Worm (Caenorhabditis elegans) whole organism, young adult: ENCODE measurements around the gene fip-7.
"Not testable (repeated sequence)": the region's sequence is repeated elsewhere in the genome, so short reads cannot be mapped to it uniquely, and the experiment has no call there.

ENCODE experiments used
- F22D6.2 ChIP-seq: sonication (generic microtip); optimal IDR thresholded peaks from 2 replicates; lab custom pipeline; 2016; ENCODE audit warnings: mild to moderate bottlenecking, missing genetic modification characterization, missing compliant biosample characterization
- F57C9.4 ChIP-seq: sonication (generic microtip); optimal IDR thresholded peaks from 2 replicates; lab custom pipeline; 2017; ENCODE audit warnings: mild to moderate bottlenecking, missing genetic modification characterization, missing compliant biosample characterization
- Y79H2A.3 ChIP-seq: fragments of 200-800 bp; sonication (Bioruptor generic); conservative IDR thresholded peaks from 2 replicates; pipeline ENCODE4 v1.3.6; 2022; ENCODE audit warnings: missing genetic modification reagents, missing genetic modification characterization, missing compliant biosample characterization
- aptf-3 ChIP-seq: fragments of 200-800 bp; sonication (Bioruptor generic); IDR thresholded peaks from 2 replicates; pipeline ENCODE4 v1.3.6; 2022; ENCODE audit warnings: missing genetic modification characterization, missing compliant biosample characterization
- attf-6 ChIP-seq: fragments of 200-800 bp; sonication (Bioruptor generic); IDR thresholded peaks from 2 replicates; pipeline ENCODE4 v1.3.6; 2022; ENCODE audit warnings: missing genetic modification reagents, missing genetic modification characterization, missing compliant biosample characterization
- bed-1 ChIP-seq: fragments of 200-800 bp; sonication (Bioruptor generic); IDR thresholded peaks from 2 replicates; pipeline ENCODE4 v1.3.6; 2022; ENCODE audit warnings: missing genetic modification reagents, missing genetic modification characterization, missing compliant biosample characterization
- cebp-1 ChIP-seq, 2 experiments: fragments of 200-800 bp in 1 of 2; sonication (Bioruptor generic) in 1 of 2; sonication (generic microtip) in 1 of 2; IDR thresholded peaks in 1 of 2; optimal IDR thresholded peaks in 1 of 2; 2 replicates each; pipeline versions ENCODE4 v1.3.6 to Lab custom; 2017 to 2022; ENCODE audit warnings: missing compliant biosample characterization in 2 of 2, missing genetic modification characterization in 2 of 2, mild to moderate bottlenecking in 1 of 2, missing genetic modification reagents in 1 of 2, moderate library complexity in 1 of 2
- ceh-58 ChIP-seq: fragments of 200-800 bp; sonication (Bioruptor generic); IDR thresholded peaks from 2 replicates; pipeline ENCODE4 v1.3.6; 2022; ENCODE audit warnings: missing genetic modification characterization, missing compliant biosample characterization
- egrh-3 ChIP-seq: fragments of 200-800 bp; sonication (Bioruptor generic); IDR thresholded peaks from 2 replicates; pipeline ENCODE4 v1.3.6; 2022; ENCODE audit warnings: missing genetic modification reagents, missing genetic modification characterization, missing compliant biosample characterization
- hmg-1.2 ChIP-seq: fragments of 200-800 bp; sonication (Bioruptor generic); IDR thresholded peaks from 2 replicates; pipeline ENCODE4 v1.3.6; 2022; ENCODE audit warnings: missing genetic modification reagents, missing genetic modification characterization, missing compliant biosample characterization
- hsf-1 ChIP-seq: fragments of 200-800 bp; sonication (Bioruptor generic); IDR thresholded peaks from 2 replicates; pipeline ENCODE4 v1.3.6; 2022; ENCODE audit warnings: missing genetic modification reagents, missing genetic modification characterization, missing compliant biosample characterization
- let-526 ChIP-seq: fragments of 200-800 bp; sonication (Bioruptor generic); IDR thresholded peaks from 2 replicates; pipeline ENCODE4 v1.3.6; 2022; ENCODE audit warnings: missing genetic modification reagents, missing genetic modification characterization, missing compliant biosample characterization
- lsy-27 ChIP-seq: sonication (generic microtip); optimal IDR thresholded peaks from 2 replicates; lab custom pipeline; 2017; ENCODE audit warnings: missing genetic modification characterization, mild to moderate bottlenecking, missing compliant biosample characterization, antibody characterized with exemption, missing genotype, borderline replicate concordance; ENCODE audit not compliant: insufficient read depth
- madf-3 ChIP-seq: fragments of 200-800 bp; sonication (Bioruptor generic); IDR thresholded peaks from 2 replicates; pipeline ENCODE4 v1.3.6; 2022; ENCODE audit warnings: missing genetic modification reagents, missing genetic modification characterization, missing compliant biosample characterization
- madf-6 ChIP-seq: fragments of 200-800 bp; sonication (Bioruptor generic); IDR thresholded peaks from 2 replicates; pipeline ENCODE4 v1.3.6; 2022; ENCODE audit warnings: missing genetic modification reagents, missing genetic modification characterization, missing compliant biosample characterization
- madf-8 ChIP-seq: fragments of 200-800 bp; sonication (Bioruptor generic); conservative IDR thresholded peaks from 2 replicates; pipeline ENCODE4 v1.3.6; 2022; ENCODE audit warnings: missing genetic modification reagents, missing genetic modification characterization, missing compliant biosample characterization
- nhr-90 ChIP-seq: sonication (generic microtip); optimal IDR thresholded peaks from 2 replicates; lab custom pipeline; 2016; ENCODE audit warnings: missing genotype, mild to moderate bottlenecking, missing genetic modification characterization, missing compliant biosample characterization
- rpc-1 ChIP-seq, 2 experiments: fragments of 150-350 bp in 1 of 2; sonication (generic microtip) in 1 of 2; optimal IDR thresholded peaks; 2 replicates each; lab custom pipeline; 2014 to 2018; ENCODE audit warnings: missing biosample characterization in 1 of 2, missing genetic modification characterization in 1 of 2, missing genetic modification reagents in 1 of 2, missing genotype in 1 of 2
- snpc-1.1 ChIP-seq: sonication (generic microtip); optimal IDR thresholded peaks from 2 replicates; lab custom pipeline; 2017; ENCODE audit warnings: missing genetic modification characterization, mild to moderate bottlenecking, missing compliant biosample characterization, antibody characterized with exemption, moderate library complexity, missing genotype, missing genetic modification reagents; ENCODE audit not compliant: insufficient read depth
- snpc-1.3 ChIP-seq: sonication (generic microtip); optimal IDR thresholded peaks from 2 replicates; lab custom pipeline; 2017; ENCODE audit warnings: missing genetic modification characterization, mild to moderate bottlenecking, missing compliant biosample characterization, antibody characterized with exemption, moderate library complexity, missing genotype, missing genetic modification reagents; ENCODE audit not compliant: insufficient read depth
- snpc-4 ChIP-seq, 5 experiments: fragments of 150-350 bp in 1 of 5; sonication (generic microtip) in 4 of 5; optimal IDR thresholded peaks; 2 replicates each; lab custom pipeline; 2014 to 2018; ENCODE audit warnings: missing genetic modification characterization in 5 of 5, missing biosample characterization in 3 of 5, antibody characterized with exemption in 2 of 5, mild to moderate bottlenecking in 2 of 5, missing compliant biosample characterization in 2 of 5, missing genotype in 2 of 5, moderate library complexity in 2 of 5, missing genetic modification reagents in 1 of 5
- somi-1 ChIP-seq: fragments of 200-800 bp; sonication (Bioruptor generic); optimal IDR thresholded peaks from 2 replicates; lab custom pipeline; 2018; ENCODE audit warnings: mild to moderate bottlenecking, missing genetic modification characterization, missing compliant biosample characterization
- tbp1 ChIP-seq: fragments of 200-800 bp; sonication (Bioruptor generic); optimal IDR thresholded peaks from 2 replicates; lab custom pipeline; 2018; ENCODE audit warnings: mild to moderate bottlenecking, missing genetic modification characterization, missing compliant biosample characterization
- zfh-2 ChIP-seq: fragments of 200-800 bp; sonication (Bioruptor generic); conservative IDR thresholded peaks from 2 replicates; pipeline ENCODE4 v1.3.6; 2022; ENCODE audit warnings: missing genetic modification reagents, missing genetic modification characterization, missing compliant biosample characterization
- ztf-18 ChIP-seq: sonication (generic microtip); optimal IDR thresholded peaks from 2 replicates; lab custom pipeline; 2016; ENCODE audit warnings: missing genotype, mild to moderate bottlenecking, missing genetic modification characterization, missing compliant biosample characterization

The fip-7 gene

DNA sequence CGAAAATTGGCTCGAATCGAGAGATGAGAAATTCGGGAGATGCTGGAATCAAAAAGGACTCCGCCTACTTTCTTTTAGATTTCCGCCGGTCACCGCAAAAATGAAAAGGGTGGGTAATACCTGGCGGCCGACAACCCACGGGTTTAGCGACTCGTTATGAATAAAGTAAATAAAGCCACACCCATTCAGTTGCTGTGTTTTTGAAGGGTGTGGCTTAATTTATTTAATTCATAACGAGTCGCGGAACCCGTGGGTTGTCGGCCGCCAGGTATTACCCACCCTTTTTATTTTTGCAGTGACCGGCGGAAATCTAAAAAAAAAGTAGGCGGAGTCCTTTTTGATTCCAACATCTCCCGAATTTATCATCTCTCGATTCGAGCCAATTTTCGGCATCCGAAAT lies 33.1 kb upstream of the fip-7 start (continued):
- TF ChIP-seq hmg-1.2 (peak; percentile 44; the same call in 1 of the 2 replicates), tbp1 (peak; percentile 36), snpc-1.1 (peak; percentile 79), madf-3 (peak; percentile 42; the same call in 1 of the 2 replicates)

DNA sequence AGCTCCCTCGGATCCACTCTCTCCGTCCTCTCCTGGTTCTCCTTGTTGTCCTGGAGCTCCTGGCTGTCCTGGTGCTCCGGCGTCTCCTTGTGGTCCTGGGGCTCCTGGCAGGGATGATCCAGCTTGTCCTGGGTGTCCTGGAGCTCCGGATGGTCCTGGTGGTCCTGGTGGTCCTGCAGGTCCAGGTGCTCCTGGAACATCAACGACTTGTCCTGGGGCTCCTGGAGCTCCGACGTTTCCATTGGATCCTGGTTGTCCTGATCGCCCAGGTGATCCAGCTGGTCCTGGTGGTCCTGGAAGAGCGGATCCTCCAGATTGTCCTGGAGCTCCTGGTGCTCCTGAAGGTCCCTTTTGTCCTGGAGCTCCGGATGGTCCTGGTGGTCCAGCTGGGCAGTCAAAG lies 24.4 kb upstream of the fip-7 start:
- TF ChIP-seq madf-6 (GFP tag; lab: Robert Waterston, UW) (no peak), madf-3 (no peak), ceh-58 (no peak), snpc-1.3 (tag; lab: Kevin White, UChicago) (no peak), bed-1 (GFP tag; lab: Robert Waterston, UW) (no peak), rpc-1 (optimal IDR thresholded peaks at IDR 0.05; lab: Kevin White, UChicago) (no peak), rpc-1 (tag; optimal IDR thresholded peaks at IDR 0.05; lab: Kevin White, UChicago) (no peak), F57C9.4 (tag; lab: Kevin White, UChicago) (no peak), madf-8 (GFP tag; lab: Robert Waterston, UW) (no peak), zfh-2 (peak; percentile 87; the same call in 1 of the 2 replicates), lsy-27 (tag; lab: Kevin White, UChicago) (no peak), Y79H2A.3 (GFP tag; lab: Robert Waterston, UW) (no peak), somi-1 (GFP tag; lab: Kevin White, UChicago) (no peak), hmg-1.2 (no peak), egrh-3 (GFP tag; lab: Robert Waterston, UW) (peak; percentile 89)
- TF ChIP-seq, all 124 proteins: peak for 2

DNA sequence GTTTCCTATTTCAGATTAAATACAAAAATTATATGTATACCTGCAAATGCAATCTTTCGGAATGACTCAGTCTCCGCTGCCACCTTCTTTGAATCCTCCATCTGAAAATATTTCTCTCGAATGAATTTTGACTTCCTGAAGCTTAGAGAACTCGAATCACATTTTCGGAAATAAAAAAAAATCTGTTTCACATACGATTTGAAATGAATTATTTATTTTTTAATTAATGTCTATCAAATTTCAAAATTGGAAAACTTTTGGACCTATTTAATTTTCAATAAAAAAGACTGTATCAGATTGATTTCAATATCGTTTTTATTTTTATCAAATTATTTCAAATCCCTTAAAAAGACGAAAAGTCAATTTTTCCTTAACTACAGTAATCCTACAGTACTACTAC lies 23.3 kb upstream of the fip-7 start, which contains the start of gene col-137:
TSS of gene col-137 (minus strand) at position 101 of the 400 bp plus-strand sequence.
- no peak for TF ChIP-seq aptf-3 (GFP tag; lab: Robert Waterston, UW)

ce11 chrIV:16610810-16611209 lies 15.2 kb upstream of the fip-7 start:
- TF ChIP-seq attf-6 (peak; percentile 68; the same call in 1 of the 2 replicates), snpc-4 (tag; optimal IDR thresholded peaks at IDR 0.05; lab: Kevin White, UChicago) (peak in 1 of 4 experiments; percentile 35)
- not testable (repeated sequence) for TF ChIP-seq snpc-4 (GFP tag; optimal IDR thresholded peaks at IDR 0.05; lab: Kevin White, UChicago)

DNA sequence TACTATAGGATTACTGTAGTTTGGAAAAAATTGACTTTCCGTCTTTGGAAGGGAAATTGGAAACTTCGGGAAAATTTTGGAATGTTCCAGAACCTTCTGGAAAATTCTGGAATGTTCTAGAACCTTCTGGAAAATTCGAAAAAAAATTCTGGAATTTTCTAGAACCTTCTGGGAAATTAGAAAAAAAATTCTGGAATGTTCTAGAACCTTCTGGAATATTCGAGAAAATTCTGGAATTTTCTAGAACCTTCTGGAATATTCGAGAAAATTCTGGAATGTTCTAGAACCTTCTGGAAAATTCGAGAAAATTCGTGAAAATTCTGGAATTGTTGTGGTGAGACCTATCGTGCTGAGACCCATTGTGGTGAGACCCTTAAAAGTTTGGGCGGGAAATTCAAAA lies 10.9 kb upstream of the fip-7 start:
- peak; percentile 59; the same call in 1 of the 2 replicates for TF ChIP-seq attf-6
- peak; percentile 98 for TF ChIP-seq hsf-1
- TF ChIP-seq Y79H2A.3 (GFP tag; lab: Robert Waterston, UW) = 0 out of 2 replicates have a peak, but pooled peaks have one; percentile 57

DNA sequence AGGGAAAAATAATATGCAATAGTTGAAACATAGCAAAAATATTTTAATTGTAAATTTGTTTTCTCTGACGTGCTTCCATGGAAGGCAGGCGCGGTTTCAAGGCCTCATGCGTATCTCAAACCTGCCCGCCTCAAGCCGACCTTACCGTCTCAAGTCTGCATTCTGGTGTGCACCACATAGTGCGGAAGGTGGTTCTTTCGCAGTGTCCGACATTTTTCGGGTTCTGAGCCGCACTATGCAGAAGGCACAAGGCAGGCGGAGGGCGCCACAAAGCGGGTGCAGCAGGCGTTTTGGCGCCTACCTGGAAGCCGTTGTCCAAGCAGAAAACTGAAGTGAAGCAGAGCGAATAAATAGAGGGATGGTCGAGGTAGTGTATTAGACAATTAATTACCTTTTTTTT lies 3.5 kb upstream of the fip-7 start:
- no peak for TF ChIP-seq let-526
- TF ChIP-seq nhr-90 (tag; lab: Kevin White, UChicago) = no peak
- no peak for TF ChIP-seq ztf-18
- no peak for TF ChIP-seq cebp-1 (GFP tag; IDR thresholded peaks at IDR 0.05; lab: Robert Waterston, UW)
- no peak for TF ChIP-seq cebp-1 (tag; optimal IDR thresholded peaks at IDR 0.05; lab: Kevin White, UChicago)
- TF ChIP-seq F22D6.2 (tag; lab: Kevin White, UChicago) = no peak
- no peak for TF ChIP-seq hmg-1.2
- TF ChIP-seq, all 124 proteins: peak for 0

DNA sequence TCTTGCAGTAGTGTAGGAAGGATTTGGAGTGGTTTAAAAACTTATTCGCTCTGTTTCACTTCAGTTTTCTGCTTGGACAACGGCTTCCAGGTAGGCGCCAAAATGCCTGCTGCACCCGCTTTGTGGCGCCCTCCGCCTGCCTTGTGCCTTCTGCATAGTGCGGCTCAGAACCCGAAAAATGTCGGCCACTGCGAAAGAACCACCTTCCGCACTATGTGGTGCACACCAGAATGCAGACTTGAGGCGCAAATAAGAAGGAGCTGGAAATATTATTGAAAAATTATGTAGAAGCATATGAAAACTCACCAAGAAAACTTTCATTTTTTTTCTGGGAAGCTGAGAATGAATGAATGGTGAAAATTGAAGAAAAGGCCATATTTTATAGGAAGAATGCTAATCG lies 2.9 kb upstream of the fip-7 start:
- not testable (repeated sequence) for TF ChIP-seq snpc-4 (GFP tag; optimal IDR thresholded peaks at IDR 0.05; lab: Kevin White, UChicago)
- TF ChIP-seq snpc-4 (tag; optimal IDR thresholded peaks at IDR 0.05; lab: Kevin White, UChicago) = peak in 1 of 4 experiments; percentile 44
- peak; percentile 51 for TF ChIP-seq attf-6
